Fruit fly (Drosophila melanogaster) S2 (cell line): ENCODE data around the gene CG18586.

Source experiments
- CG8478 ChIP-seq: fragments of >200 bp; optimal IDR thresholded peaks from 2 replicates; lab custom pipeline; 2018
- CTCF ChIP-seq, 2 experiments: fragments of >200 bp; optimal IDR thresholded peaks; 2 replicates each; lab custom pipeline; 2018

- TF ChIP-seq CTCF (optimal IDR thresholded peaks at IDR 0.05; lab: Kevin White, UChicago) (peak; percentile 100), CG8478 (lab: Kevin White, UChicago) (no peak)
Measured at dm6 chr3L:5869614-5870204, 3.4 kb upstream of the CG18586 start.
